Fruit fly (Drosophila melanogaster): ENCODE results near the gene CG4101.

DNA sequence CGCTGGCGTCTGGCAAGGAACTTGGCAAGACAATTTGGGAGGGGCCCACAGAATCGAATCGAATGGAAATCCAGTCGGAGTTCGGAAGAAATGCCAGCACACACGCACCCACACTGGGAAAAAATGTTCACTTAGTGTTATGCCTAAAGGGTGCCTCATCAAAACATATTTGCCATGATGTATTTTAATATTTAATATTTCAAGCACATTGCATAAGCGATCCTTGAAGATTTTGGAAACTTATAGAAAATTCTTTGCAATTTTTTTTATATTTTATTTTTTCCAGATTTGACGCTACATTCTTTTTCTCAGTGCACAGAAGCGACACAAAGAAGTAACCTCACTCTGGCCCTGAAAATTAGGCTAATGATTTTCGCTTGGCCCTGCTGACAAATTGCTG, 46.2 kb upstream of the CG4101 start:
- TF ChIP-seq usp (GFP tag; optimal IDR thresholded peaks at IDR 0.05), result no peak
- no peak for TF ChIP-seq Dll (optimal IDR thresholded peaks at IDR 0.05)
- no peak for TF ChIP-seq CG8478 (optimal IDR thresholded peaks at IDR 0.05)

Measured in whole organism.